Worm (Caenorhabditis elegans): ENCODE measurements around the gene T10C6.7.

T10C6.7 gene

DNA sequence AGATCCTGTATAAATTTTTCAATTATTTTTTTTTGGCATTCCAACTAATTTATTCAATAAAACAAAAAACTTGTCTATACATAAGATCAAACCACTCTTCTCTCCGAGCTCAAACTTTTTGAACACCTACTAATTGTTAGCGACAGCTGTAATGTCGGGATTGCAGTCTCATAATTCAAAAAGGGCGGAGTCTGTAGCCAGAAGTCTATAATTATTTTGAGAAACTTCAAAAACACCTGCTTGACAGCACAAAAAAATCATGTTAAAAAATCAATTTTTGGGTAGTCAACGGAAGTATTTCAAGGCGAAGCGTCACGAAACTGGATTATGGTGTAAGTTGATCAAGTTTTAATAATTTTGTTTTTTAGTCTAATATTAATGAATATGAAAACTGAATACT lies 11.5 kb downstream of the T10C6.7 start, which contains the start of gene srx-44:
TSS of gene srx-44 (plus strand) at position 301 of the 400 bp plus-strand sequence.
- TF ChIP-seq tbx-7 (tag; optimal IDR thresholded peaks at IDR 0.05) (no peak), ceh-30 (tag; optimal IDR thresholded peaks at IDR 0.05) (no peak), ttx-3 (tag; optimal IDR thresholded peaks at IDR 0.05) (no peak), ref-2 (tag; optimal IDR thresholded peaks at IDR 0.05) (no peak), ceh-48 (tag; optimal IDR thresholded peaks at IDR 0.05) (no peak), mec-3 (tag; optimal IDR thresholded peaks at IDR 0.05; ENCODE audit: borderline replicate concordance) (no peak), hlh-8 (tag; optimal IDR thresholded peaks at IDR 0.05) (no peak), hlh-30 (tag; optimal IDR thresholded peaks at IDR 0.05; ENCODE audit: insufficient read depth) (no peak), elt-4 (tag; optimal IDR thresholded peaks at IDR 0.05) (no peak), sdc-2 (tag; optimal IDR thresholded peaks at IDR 0.05) (no peak), pat-9 (tag; optimal IDR thresholded peaks at IDR 0.05) (no peak), syd-9 (tag; optimal IDR thresholded peaks at IDR 0.05) (no peak), ets-4 (tag; optimal IDR thresholded peaks at IDR 0.05) (no peak), lim-6 (tag; optimal IDR thresholded peaks at IDR 0.05) (no peak), eyg-1 (tag; optimal IDR thresholded peaks at IDR 0.05) (no peak)

DNA sequence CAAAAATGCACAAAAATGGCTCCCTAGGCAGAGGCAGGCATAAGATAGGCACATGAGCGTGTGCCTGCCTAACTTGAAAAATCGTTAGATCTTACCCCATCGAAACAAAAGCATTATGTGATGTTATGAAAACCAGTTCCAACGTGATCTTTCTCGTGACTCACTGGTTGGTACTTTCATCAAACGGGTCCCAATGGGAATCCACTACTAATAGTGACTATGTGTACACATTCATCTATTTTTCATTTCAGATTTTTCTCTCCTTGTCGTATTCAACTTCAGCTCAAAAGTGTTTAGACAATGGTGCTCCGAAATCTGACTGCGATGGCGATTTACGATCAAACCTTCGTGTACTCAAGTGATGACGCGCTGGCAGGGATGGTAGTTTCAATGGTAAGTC lies 13.8 kb downstream of the T10C6.7 start, which contains the start of gene srx-43:
TSS of gene srx-43 (plus strand) at position 301 of the 400 bp plus-strand sequence.
- TF ChIP-seq ets-4 (tag; optimal IDR thresholded peaks at IDR 0.05) (no peak), madf-2 (tag; optimal IDR thresholded peaks at IDR 0.05) (no peak), C08G9.2 (tag; optimal IDR thresholded peaks at IDR 0.05) (no peak), ttx-3 (tag; optimal IDR thresholded peaks at IDR 0.05) (no peak), C38D4.7 (GFP tag; optimal IDR thresholded peaks at IDR 0.05) (no peak)

DNA sequence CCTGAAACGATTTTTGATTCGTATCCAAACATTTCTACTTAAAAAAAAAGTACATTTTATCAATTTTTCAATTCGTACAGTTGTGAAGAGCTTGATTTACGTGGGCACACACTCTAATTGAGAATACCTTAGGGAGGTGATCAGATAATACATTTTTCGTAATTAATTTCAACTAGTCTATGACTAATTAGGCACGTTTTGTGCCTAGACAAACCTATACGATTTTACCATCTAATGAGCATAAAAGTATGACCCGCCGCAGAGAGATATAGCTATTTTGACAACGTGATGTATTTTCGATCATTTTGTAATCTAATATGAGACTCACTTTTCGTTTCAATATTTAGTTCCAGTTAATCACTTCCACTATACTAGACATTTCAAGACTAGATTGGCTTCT lies 14.5 kb downstream of the T10C6.7 start:
- TF ChIP-seq sox-4 (tag; optimal IDR thresholded peaks at IDR 0.05) (no peak), sdc-2 (tag; optimal IDR thresholded peaks at IDR 0.05) (no peak), ceh-6 (GFP tag; optimal IDR thresholded peaks at IDR 0.05) (no peak), fkh-6 (tag; optimal IDR thresholded peaks at IDR 0.05) (no peak), fkh-10 (GFP tag; optimal IDR thresholded peaks at IDR 0.05) (no peak), pag-3 (tag; optimal IDR thresholded peaks at IDR 0.05; ENCODE audit: borderline replicate concordance) (no peak), tbx-2 (tag; optimal IDR thresholded peaks at IDR 0.05) (no peak), pros-1 (tag; optimal IDR thresholded peaks at IDR 0.05) (no peak), ceh-48 (tag; optimal IDR thresholded peaks at IDR 0.05) (no peak), ceh-22 (tag; optimal IDR thresholded peaks at IDR 0.05) (no peak), dmd-4 (tag; optimal IDR thresholded peaks at IDR 0.05; ENCODE audit: borderline replicate concordance) (no peak), tbx-7 (tag; optimal IDR thresholded peaks at IDR 0.05) (no peak), hlh-15 (tag; optimal IDR thresholded peaks at IDR 0.05) (no peak), ceh-31 (tag; optimal IDR thresholded peaks at IDR 0.05) (no peak), odd-2 (tag; optimal IDR thresholded peaks at IDR 0.05) (no peak), zip-5 (tag; optimal IDR thresholded peaks at IDR 0.05) (no peak)

DNA sequence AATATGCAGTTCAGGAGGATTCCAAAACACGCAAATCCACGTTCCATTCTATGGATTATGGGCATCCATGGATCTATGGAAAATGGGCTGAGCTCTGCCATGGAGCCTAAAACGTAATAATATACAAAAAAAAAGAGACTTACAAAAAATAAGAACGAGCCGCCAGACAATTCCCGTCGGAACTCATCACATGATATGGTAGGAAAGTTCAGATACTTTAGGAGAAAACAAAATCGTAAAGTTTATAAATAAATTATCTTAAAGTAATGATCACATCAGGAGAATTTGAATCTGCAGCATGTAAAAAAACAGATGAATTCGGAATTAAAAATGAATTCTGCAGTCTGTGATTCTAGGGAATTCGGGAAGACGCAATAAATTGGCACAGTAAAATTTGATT lies 15.9 kb downstream of the T10C6.7 start, which contains the start of gene str-232:
TSS of gene str-232 (minus strand) at position 101 of the 400 bp plus-strand sequence.
- TF ChIP-seq hlh-30 (tag; optimal IDR thresholded peaks at IDR 0.05; ENCODE audit: insufficient read depth), result no peak
- no peak for TF ChIP-seq unc-86 (tag; optimal IDR thresholded peaks at IDR 0.05)
- no peak for TF ChIP-seq unc-42 (tag; optimal IDR thresholded peaks at IDR 0.05)
- no peak for TF ChIP-seq lin-11 (tag; optimal IDR thresholded peaks at IDR 0.05)
- TF ChIP-seq ets-4 (tag; optimal IDR thresholded peaks at IDR 0.05), result no peak
- no peak for TF ChIP-seq elt-2 (tag; optimal IDR thresholded peaks at IDR 0.05)
- no peak for TF ChIP-seq ceh-22 (tag; optimal IDR thresholded peaks at IDR 0.05)
- TF ChIP-seq ref-2 (tag; optimal IDR thresholded peaks at IDR 0.05), result no peak
- no peak for TF ChIP-seq pat-9 (tag; optimal IDR thresholded peaks at IDR 0.05)
- TF ChIP-seq ceh-6 (GFP tag; optimal IDR thresholded peaks at IDR 0.05), result no peak
- TF ChIP-seq tbx-7 (tag; optimal IDR thresholded peaks at IDR 0.05), result no peak
- TF ChIP-seq hlh-13 (GFP tag; optimal IDR thresholded peaks at IDR 0.05), result no peak
- TF ChIP-seq ceh-18 (tag; optimal IDR thresholded peaks at IDR 0.05), result no peak
- TF ChIP-seq ceh-45 (GFP tag; IDR thresholded peaks at IDR 0.05), result no peak
- TF ChIP-seq ztf-16 (tag; optimal IDR thresholded peaks at IDR 0.05), result no peak
- TF ChIP-seq rnt-1 (tag; optimal IDR thresholded peaks at IDR 0.05), result no peak

All from whole organism, late embryonic.